Fruit fly (Drosophila melanogaster): ENCODE results near the gene Pfdn5.
A peak's percentile ranks its signal among the peaks of the same experiment; 100 is the strongest.

Pfdn5 gene

dm6 chr3R:22494523-22495309 lies 7.9 kb downstream of the Pfdn5 start (continued):
- peak; percentile 0 for TF ChIP-seq CG15514 (GFP tag; optimal IDR thresholded peaks at IDR 0.05)
- peak; percentile 70 for TF ChIP-seq CG11504 (tag; optimal IDR thresholded peaks at IDR 0.05)
- TF ChIP-seq Meics (GFP tag; optimal IDR thresholded peaks at IDR 0.05): peak; percentile 65
- peak; percentile 52 for TF ChIP-seq CG30403 (GFP tag; optimal IDR thresholded peaks at IDR 0.05)
- no peak for TF ChIP-seq Gug (GFP tag; IDR thresholded peaks at IDR 0.05)
- peak; percentile 59 for TF ChIP-seq ind (GFP tag; optimal IDR thresholded peaks at IDR 0.05)
- peak; percentile 27; the same call in 1 of the 2 replicates for TF ChIP-seq vvl (GFP tag; IDR thresholded peaks at IDR 0.05)
- TF ChIP-seq zfh1 (GFP tag; IDR thresholded peaks at IDR 0.05): 0 out of 3 replicates have a peak, but pooled peaks have one; percentile 37
- TF ChIP-seq CG9215 (GFP tag; IDR thresholded peaks at IDR 0.05): peak; percentile 7; the same call in 1 of the 2 replicates
- TF ChIP-seq CG10654 (GFP tag; optimal IDR thresholded peaks at IDR 0.05): peak; percentile 36

dm6 chr3R:22497025-22497424 lies 10.2 kb downstream of the Pfdn5 start, which contains the start of gene Octbeta1R:
TSS of gene Octbeta1R (plus strand) at chr3R:22497215.
- TF ChIP-seq CG11085 (GFP tag; IDR thresholded peaks at IDR 0.05) (no peak), CG6254 (GFP tag; optimal IDR thresholded peaks at IDR 0.05) (no peak), Med (GFP tag) (peak; percentile 22), CG17912 (GFP tag; optimal IDR thresholded peaks at IDR 0.05) (no peak), Mad (GFP tag; optimal IDR thresholded peaks at IDR 0.05) (no peak), Sin3A (optimal IDR thresholded peaks at IDR 0.05) (no peak), HmgD (GFP tag; optimal IDR thresholded peaks at IDR 0.05) (no peak), tap (tag; optimal IDR thresholded peaks at IDR 0.05) (no peak), Jarid2 (GFP tag; optimal IDR thresholded peaks at IDR 0.05) (no peak), ssp (GFP tag; IDR thresholded peaks at IDR 0.05) (no peak), CG43689 (GFP tag; IDR thresholded peaks at IDR 0.05) (no peak), jumu (GFP tag; optimal IDR thresholded peaks at IDR 0.05) (no peak), yki (optimal IDR thresholded peaks at IDR 0.05) (no peak), Sox102F (GFP tag; optimal IDR thresholded peaks at IDR 0.05) (no peak), row (GFP tag; IDR thresholded peaks at IDR 0.05) (0 out of 3 replicates have a peak, but pooled peaks have one; percentile 1), Dip2 (GFP tag; IDR thresholded peaks at IDR 0.05) (no peak), CG13894 (tag; optimal IDR thresholded peaks at IDR 0.05) (peak; percentile 57), sna (GFP tag; IDR thresholded peaks at IDR 0.05; ENCODE audit: partially characterized antibody) (no peak), sens (GFP tag) (no peak), CG14860 (GFP tag; IDR thresholded peaks at IDR 0.05; ENCODE audit: partially characterized antibody) (0 out of 3 replicates have a peak, but pooled peaks have one; percentile 12), CG12104 (GFP tag; optimal IDR thresholded peaks at IDR 0.05) (no peak), bbx (GFP tag; IDR thresholded peaks at IDR 0.05; ENCODE audit: partially characterized antibody) (no peak), amos (GFP tag; IDR thresholded peaks at IDR 0.05; ENCODE audit: partially characterized antibody) (no peak), Elba2 (GFP tag; optimal IDR thresholded peaks at IDR 0.05) (no peak), knrl (GFP tag; IDR thresholded peaks at IDR 0.05; ENCODE audit: partially characterized antibody) (no peak), twi (tag; optimal IDR thresholded peaks at IDR 0.05) (no peak), CTCF (GFP tag; optimal IDR thresholded peaks at IDR 0.05) (no peak), CG7987 (GFP tag; optimal IDR thresholded peaks at IDR 0.05) (no peak), CG18619 (GFP tag; optimal IDR thresholded peaks at IDR 0.05) (no peak), Deaf1 (tag; optimal IDR thresholded peaks at IDR 0.05) (peak; percentile 94), unpg (GFP tag; optimal IDR thresholded peaks at IDR 0.05) (no peak), Ets65A (GFP tag) (no peak), zen2 (GFP tag; IDR thresholded peaks at IDR 0.05; ENCODE audit: partially characterized antibody) (no peak), Meics (GFP tag; optimal IDR thresholded peaks at IDR 0.05) (no peak), abd-A (tag; optimal IDR thresholded peaks at IDR 0.05) (peak; percentile 16), CG8359 (GFP tag; optimal IDR thresholded peaks at IDR 0.05; ENCODE audit: borderline replicate concordance) (no peak), PHDP (tag; optimal IDR thresholded peaks at IDR 0.05) (no peak), ab (GFP tag; optimal IDR thresholded peaks at IDR 0.05) (no peak), Sry-β (GFP tag; optimal IDR thresholded peaks at IDR 0.05) (no peak), CG16815 (GFP tag; optimal IDR thresholded peaks at IDR 0.05) (no peak)

Measured in whole organism, embryonic.